Worm (Caenorhabditis elegans) whole organism, L4 larva: ENCODE results near the gene gakh-1.

Experiments
- D1046.2 ChIP-seq: fragments of 200-800 bp; sonication (Bioruptor generic); IDR thresholded peaks from 2 replicates; pipeline ENCODE4 v1.3.6; 2022; ENCODE audit warnings: missing genetic modification characterization, missing compliant biosample characterization
- F26F4.8 ChIP-seq: fragments of 200-800 bp; sonication (Bioruptor generic); conservative IDR thresholded peaks from 2 replicates; pipeline ENCODE4 v1.3.6; 2022; ENCODE audit warnings: missing genetic modification characterization, missing compliant biosample characterization
- F49E8.2 ChIP-seq: sonication (generic microtip); optimal IDR thresholded peaks from 2 replicates; lab custom pipeline; 2016; ENCODE audit warnings: missing compliant biosample characterization, mild to moderate bottlenecking, missing genetic modification characterization, borderline replicate concordance
- R02D3.7 ChIP-seq: fragments of 150-350 bp; sonication (generic microtip); optimal IDR thresholded peaks from 3 replicates; lab custom pipeline; 2014; ENCODE audit warnings: missing biosample characterization, missing genetic modification characterization
- T26A8.4 ChIP-seq: fragments of 200-800 bp; sonication (Bioruptor generic); IDR thresholded peaks from 2 replicates; pipeline ENCODE4 v1.3.6; 2022; ENCODE audit warnings: missing genetic modification characterization, missing compliant biosample characterization
- Y105C5A.15 ChIP-seq: fragments of 200-800 bp; sonication (Bioruptor generic); IDR thresholded peaks from 2 replicates; pipeline ENCODE4 v1.3.6; 2022; ENCODE audit warnings: missing genetic modification characterization, missing compliant biosample characterization
- ZK546.5 ChIP-seq, 2 experiments: sonication (generic microtip); optimal IDR thresholded peaks; 2 replicates each; lab custom pipeline; 2017; ENCODE audit warnings: missing biosample characterization in 2 of 2, missing genetic modification characterization in 2 of 2
- ama-1 ChIP-seq: fragments of 150-350 bp; optimal IDR thresholded peaks from 2 replicates; lab custom pipeline; 2014; ENCODE audit warnings: inconsistent platforms, mixed read lengths
- arid-1 ChIP-seq: fragments of 200-800 bp; sonication (Bioruptor generic); conservative IDR thresholded peaks from 2 replicates; pipeline ENCODE4 v1.3.6; 2022; ENCODE audit warnings: missing genetic modification reagents, missing genetic modification characterization, missing compliant biosample characterization
- attf-4 ChIP-seq: sonication (generic microtip); optimal IDR thresholded peaks from 3 replicates; lab custom pipeline; 2017; ENCODE audit warnings: missing biosample characterization, missing genetic modification characterization
- ceh-20 ChIP-seq: fragments of 200-800 bp; sonication (Bioruptor generic); IDR thresholded peaks from 2 replicates; pipeline ENCODE4 v1.3.6; 2022; ENCODE audit warnings: missing genetic modification reagents, missing genetic modification characterization, missing compliant biosample characterization
- ceh-32 ChIP-seq: sonication (generic microtip); optimal IDR thresholded peaks from 2 replicates; lab custom pipeline; 2016; ENCODE audit warnings: mild to moderate bottlenecking, missing genetic modification characterization, missing compliant biosample characterization; ENCODE audit not compliant: poor library complexity
- ceh-62 ChIP-seq: sonication (generic microtip); optimal IDR thresholded peaks from 2 replicates; lab custom pipeline; 2017; ENCODE audit warnings: missing biosample characterization, missing genetic modification characterization
- daf-16 ChIP-seq, 3 experiments: sonication (generic microtip); optimal IDR thresholded peaks; 2 replicates each; lab custom pipeline; 2016 to 2017; ENCODE audit warnings: missing genetic modification characterization in 3 of 3, missing genetic modification reagents in 3 of 3, mild to moderate bottlenecking in 2 of 3, missing compliant biosample characterization in 2 of 3, missing biosample characterization in 1 of 3, moderate library complexity in 1 of 3
- daf-8 ChIP-seq: fragments of 200-800 bp; sonication (Bioruptor generic); IDR thresholded peaks from 2 replicates; pipeline ENCODE4 v1.3.6; 2022; ENCODE audit warnings: missing genetic modification characterization, missing compliant biosample characterization
- dmd-6 ChIP-seq: fragments of 200-800 bp; sonication (Bioruptor generic); IDR thresholded peaks from 2 replicates; pipeline ENCODE4 v1.3.6; 2022; ENCODE audit warnings: missing genetic modification reagents, missing genetic modification characterization, missing compliant biosample characterization
- dmd-9 ChIP-seq: fragments of 200-800 bp; sonication (Bioruptor generic); IDR thresholded peaks from 2 replicates; pipeline ENCODE4 v1.3.6; 2022; ENCODE audit warnings: missing genetic modification reagents, missing genetic modification characterization, missing compliant biosample characterization
- dve-1 ChIP-seq: sonication (generic microtip); optimal IDR thresholded peaks from 2 replicates; lab custom pipeline; 2017; ENCODE audit warnings: antibody characterized with exemption, mild to moderate bottlenecking, missing genetic modification characterization, missing compliant biosample characterization; ENCODE audit not compliant: insufficient read depth
- egl-27 ChIP-seq: sonication (generic microtip); optimal IDR thresholded peaks from 3 replicates; lab custom pipeline; 2017; ENCODE audit warnings: missing biosample characterization, missing genetic modification reagents, missing genetic modification characterization
- fkh-10 ChIP-seq: fragments of 150-350 bp; optimal IDR thresholded peaks from 2 replicates; lab custom pipeline; 2014; ENCODE audit warnings: missing biosample characterization, missing genetic modification reagents, missing genetic modification characterization
- fos-1 ChIP-seq: fragments of 150-350 bp; optimal IDR thresholded peaks from 2 replicates; lab custom pipeline; 2014; ENCODE audit warnings: missing biosample characterization, missing genetic modification characterization
- hlh-11 ChIP-seq: fragments of 200-800 bp; sonication (Bioruptor generic); optimal IDR thresholded peaks from 2 replicates; lab custom pipeline; 2018; ENCODE audit warnings: mild to moderate bottlenecking, missing genetic modification characterization, missing compliant biosample characterization
- hlh-30 ChIP-seq: sonication (generic microtip); optimal IDR thresholded peaks from 2 replicates; lab custom pipeline; 2017; ENCODE audit warnings: antibody characterized with exemption, mild to moderate bottlenecking, missing genetic modification characterization, missing compliant biosample characterization; ENCODE audit not compliant: insufficient read depth
- lin-13 ChIP-seq: fragments of 150-350 bp; optimal IDR thresholded peaks from 2 replicates; lab custom pipeline; 2014; ENCODE audit warnings: missing biosample characterization, missing genetic modification reagents, missing genetic modification characterization
- lin-15B ChIP-seq: fragments of 150-350 bp; sonication (generic microtip); optimal IDR thresholded peaks from 3 replicates; lab custom pipeline; 2014; ENCODE audit warnings: missing biosample characterization, missing genetic modification characterization
- lin-39 ChIP-seq: fragments of 150-350 bp; optimal IDR thresholded peaks from 2 replicates; lab custom pipeline; 2014; ENCODE audit warnings: missing biosample characterization, missing genetic modification reagents, missing genetic modification characterization
- lsy-2 ChIP-seq, 2 experiments: fragments of 150-350 bp in 1 of 2; sonication (generic microtip) in 1 of 2; optimal IDR thresholded peaks; 2 replicates each; lab custom pipeline; 2014 to 2017; ENCODE audit warnings: missing biosample characterization in 2 of 2, missing genetic modification characterization in 2 of 2
- mdt-29 ChIP-seq: fragments of 200-800 bp; sonication (Bioruptor generic); IDR thresholded peaks from 2 replicates; pipeline ENCODE4 v1.3.6; 2022; ENCODE audit warnings: missing genetic modification reagents, missing genetic modification characterization, missing compliant biosample characterization
- mep-1 ChIP-seq: fragments of 150-350 bp; sonication (generic microtip); optimal IDR thresholded peaks from 3 replicates; lab custom pipeline; 2014; ENCODE audit warnings: missing biosample characterization, missing genetic modification characterization
- nhr-237 ChIP-seq: sonication (generic microtip); optimal IDR thresholded peaks from 2 replicates; lab custom pipeline; 2017; ENCODE audit warnings: missing biosample characterization, missing genetic modification characterization
- nhr-28 ChIP-seq: fragments of 150-350 bp; optimal IDR thresholded peaks from 2 replicates; lab custom pipeline; 2014; ENCODE audit warnings: missing biosample characterization, missing genetic modification characterization
- nhr-6 ChIP-seq: fragments of 150-350 bp; optimal IDR thresholded peaks from 2 replicates; lab custom pipeline; 2014; ENCODE audit warnings: missing biosample characterization, missing genetic modification characterization
- nhr-76 ChIP-seq: fragments of 150-350 bp; optimal IDR thresholded peaks from 2 replicates; lab custom pipeline; 2014; ENCODE audit warnings: missing biosample characterization, missing genetic modification characterization
- nhr-77 ChIP-seq: fragments of 150-350 bp; optimal IDR thresholded peaks from 2 replicates; lab custom pipeline; 2014; ENCODE audit warnings: missing biosample characterization, missing genetic modification characterization
- php-3 ChIP-seq: fragments of 200-800 bp; sonication (Bioruptor generic); IDR thresholded peaks from 2 replicates; pipeline ENCODE4 v1.3.6; 2022; ENCODE audit warnings: missing genetic modification reagents, missing genetic modification characterization, missing compliant biosample characterization
- pqm-1 ChIP-seq: sonication (generic microtip); optimal IDR thresholded peaks from 2 replicates; lab custom pipeline; 2017; ENCODE audit warnings: missing biosample characterization, missing genetic modification characterization
- saeg-2 ChIP-seq: fragments of 200-800 bp; sonication (Bioruptor generic); IDR thresholded peaks from 2 replicates; pipeline ENCODE4 v1.3.6; 2022; ENCODE audit warnings: missing genetic modification reagents, missing genetic modification characterization, missing compliant biosample characterization
- sdz-12 ChIP-seq: fragments of 200-800 bp; sonication (Bioruptor generic); optimal IDR thresholded peaks from 2 replicates; lab custom pipeline; 2018; ENCODE audit warnings: mild to moderate bottlenecking, missing genetic modification characterization, missing compliant biosample characterization
- snpc-1.2 ChIP-seq: fragments of 200-800 bp; sonication (Bioruptor generic); IDR thresholded peaks from 2 replicates; pipeline ENCODE4 v1.3.6; 2022; ENCODE audit warnings: missing genetic modification reagents, missing genetic modification characterization, missing compliant biosample characterization
- snpc-4 ChIP-seq: fragments of 150-350 bp; optimal IDR thresholded peaks from 2 replicates; lab custom pipeline; 2014; ENCODE audit warnings: missing biosample characterization, missing genetic modification characterization
- spr-3 ChIP-seq: fragments of 200-800 bp; sonication (Bioruptor generic); optimal IDR thresholded peaks from 2 replicates; lab custom pipeline; 2018; ENCODE audit warnings: mild to moderate bottlenecking, missing genetic modification characterization, missing compliant biosample characterization
- tra-1 ChIP-seq: fragments of 200-800 bp; sonication (Bioruptor generic); IDR thresholded peaks from 2 replicates; pipeline ENCODE4 v1.3.6; 2022; ENCODE audit warnings: missing genetic modification reagents, missing genetic modification characterization, missing compliant biosample characterization
- unc-130 ChIP-seq: sonication (generic microtip); optimal IDR thresholded peaks from 2 replicates; lab custom pipeline; 2016; ENCODE audit warnings: missing genetic modification reagents, missing genetic modification characterization, missing compliant biosample characterization
- zag-1 ChIP-seq: fragments of 150-350 bp; optimal IDR thresholded peaks from 2 replicates; lab custom pipeline; 2014; ENCODE audit warnings: missing biosample characterization, missing genetic modification characterization
- zfp-2 ChIP-seq: sonication (generic microtip); optimal IDR thresholded peaks from 2 replicates; lab custom pipeline; 2016; ENCODE audit warnings: mild to moderate bottlenecking, missing genetic modification characterization, missing compliant biosample characterization
- zfp-3 ChIP-seq: fragments of 200-800 bp; sonication (Bioruptor generic); conservative IDR thresholded peaks from 2 replicates; pipeline ENCODE4 v1.3.6; 2022; ENCODE audit warnings: missing genetic modification reagents, missing genetic modification characterization, missing compliant biosample characterization
- ztf-11 ChIP-seq: fragments of 150-350 bp; optimal IDR thresholded peaks from 2 replicates; lab custom pipeline; 2014; ENCODE audit warnings: missing biosample characterization, missing genetic modification characterization

gakh-1 gene

ce11 chrX:5828085-5828484, 45.8 kb downstream of the gakh-1 start (continued):
- TF ChIP-seq ztf-11 (tag; lab: Kevin White, UChicago) (no peak), fos-1 (no peak), zfp-3 (GFP tag; lab: Robert Waterston, UW) (no peak), snpc-1.2 (no peak), hlh-30 (tag; lab: Kevin White, UChicago) (peak; percentile 70), pqm-1 (tag; lab: Kevin White, UChicago) (no peak), nhr-237 (tag; lab: Kevin White, UChicago) (no peak), daf-8 (GFP tag; lab: Robert Waterston, UW) (no peak), ama-1 (lab: Kevin White, UChicago) (no peak), mdt-29 (GFP tag; lab: Robert Waterston, UW) (no peak), unc-130 (GFP tag; lab: Kevin White, UChicago) (no peak), Y105C5A.15 (GFP tag; lab: Robert Waterston, UW) (no peak), nhr-6 (tag; lab: Kevin White, UChicago) (no peak), zfp-2 (tag; lab: Kevin White, UChicago) (no peak), lin-39 (tag; lab: Kevin White, UChicago) (no peak), lin-13 (GFP tag; lab: Kevin White, UChicago) (no peak), lin-15B (tag; lab: Kevin White, UChicago) (no peak), dmd-6 (GFP tag; lab: Robert Waterston, UW) (no peak)

ce11 chrX:5829175-5829574, 46.9 kb downstream of the gakh-1 start, which contains the start of gene acp-5:
Gene acp-5, plus strand, starts transcription at chrX:5829435.
- peak; percentile 42 for TF ChIP-seq dve-1 (tag; lab: Kevin White, UChicago)
- TF ChIP-seq dmd-6 (GFP tag; lab: Robert Waterston, UW): 0 out of 2 replicates have a peak, but pooled peaks have one; percentile 19
- TF ChIP-seq nhr-28 (tag; lab: Kevin White, UChicago): peak; percentile 92
- TF ChIP-seq hlh-11 (tag; lab: Kevin White, UChicago): peak; percentile 42
- TF ChIP-seq ceh-62 (tag; lab: Kevin White, UChicago): no peak
- no peak for TF ChIP-seq mep-1
- no peak for TF ChIP-seq daf-16 (GFP tag; optimal IDR thresholded peaks at IDR 0.05; lab: Kevin White, UChicago)
- TF ChIP-seq daf-16 (tag; optimal IDR thresholded peaks at IDR 0.05; lab: Kevin White, UChicago): peak; percentile 72
- no peak for TF ChIP-seq dmd-9 (GFP tag; lab: Robert Waterston, UW)
- TF ChIP-seq ceh-32 (tag; lab: Kevin White, UChicago): no peak
- TF ChIP-seq pqm-1 (tag; lab: Kevin White, UChicago): peak; percentile 14
- TF ChIP-seq nhr-77 (tag; lab: Kevin White, UChicago): peak; percentile 26
- TF ChIP-seq ZK546.5 (tag; optimal IDR thresholded peaks at IDR 0.05; lab: Kevin White, UChicago): no peak
- no peak for TF ChIP-seq fkh-10
- no peak for TF ChIP-seq lin-13 (GFP tag; lab: Kevin White, UChicago)

DNA sequence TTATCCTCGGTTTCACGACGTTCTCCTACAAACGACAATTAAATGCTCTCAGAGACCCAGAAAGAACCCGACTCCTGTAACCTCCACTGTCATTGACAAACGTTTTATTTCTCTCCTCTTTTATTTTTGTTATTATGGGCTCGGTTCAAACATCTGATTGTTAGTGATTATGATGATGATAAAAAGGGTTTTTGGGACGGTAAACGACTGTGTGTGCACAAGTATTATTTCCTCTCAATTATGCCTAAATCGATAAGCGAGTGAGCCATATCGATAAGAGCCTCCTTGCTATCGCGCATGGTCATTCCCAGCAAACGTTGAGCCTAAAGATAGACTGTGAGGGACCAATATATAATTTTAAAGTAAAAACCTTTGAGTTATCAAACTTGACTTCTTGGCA, 49.5 kb downstream of the gakh-1 start:
- no peak for TF ChIP-seq D1046.2
- no peak for TF ChIP-seq nhr-76
- no peak for TF ChIP-seq tra-1 (GFP tag; lab: Robert Waterston, UW)
- TF ChIP-seq saeg-2 (GFP tag; lab: Robert Waterston, UW): no peak
- no peak for TF ChIP-seq attf-4
- no peak for TF ChIP-seq unc-130 (GFP tag; lab: Kevin White, UChicago)
- no peak for TF ChIP-seq hlh-11 (tag; lab: Kevin White, UChicago)
- no peak for TF ChIP-seq T26A8.4 (GFP tag; lab: Robert Waterston, UW)
- no peak for TF ChIP-seq F26F4.8 (GFP tag; lab: Robert Waterston, UW)
- TF ChIP-seq egl-27 (tag; lab: Kevin White, UChicago): no peak
- no peak for TF ChIP-seq F49E8.2 (tag; lab: Kevin White, UChicago)
- TF ChIP-seq spr-3 (GFP tag; lab: Kevin White, UChicago): no peak
- no peak for TF ChIP-seq snpc-4 (tag; lab: Kevin White, UChicago)
- no peak for TF ChIP-seq R02D3.7 (tag; lab: Kevin White, UChicago)
- TF ChIP-seq zag-1 (tag; lab: Kevin White, UChicago): no peak
- 0 out of 2 replicates have a peak, but pooled peaks have one; percentile 26 for TF ChIP-seq php-3 (GFP tag; lab: Robert Waterston, UW)
- TF ChIP-seq ama-1 (lab: Kevin White, UChicago): no peak
- no peak for TF ChIP-seq sdz-12 (GFP tag; lab: Kevin White, UChicago)
- TF ChIP-seq lsy-2 (tag; optimal IDR thresholded peaks at IDR 0.05; lab: Kevin White, UChicago): no peak
- TF ChIP-seq arid-1 (GFP tag; lab: Robert Waterston, UW): no peak
- peak; percentile 6 for TF ChIP-seq pqm-1 (tag; lab: Kevin White, UChicago)
- TF ChIP-seq nhr-237 (tag; lab: Kevin White, UChicago): no peak
- no peak for TF ChIP-seq ceh-20 (GFP tag; lab: Robert Waterston, UW)
- TF ChIP-seq fos-1: no peak
- TF ChIP-seq daf-16 (GFP tag; optimal IDR thresholded peaks at IDR 0.05; lab: Kevin White, UChicago): no peak
- TF ChIP-seq daf-16 (tag; optimal IDR thresholded peaks at IDR 0.05; lab: Kevin White, UChicago): peak; percentile 55
- TF ChIP-seq dve-1 (tag; lab: Kevin White, UChicago): peak; percentile 24
- no peak for TF ChIP-seq mdt-29 (GFP tag; lab: Robert Waterston, UW)
